Worm (Caenorhabditis elegans): ENCODE data around the gene srh-284.

srh-284 gene

DNA sequence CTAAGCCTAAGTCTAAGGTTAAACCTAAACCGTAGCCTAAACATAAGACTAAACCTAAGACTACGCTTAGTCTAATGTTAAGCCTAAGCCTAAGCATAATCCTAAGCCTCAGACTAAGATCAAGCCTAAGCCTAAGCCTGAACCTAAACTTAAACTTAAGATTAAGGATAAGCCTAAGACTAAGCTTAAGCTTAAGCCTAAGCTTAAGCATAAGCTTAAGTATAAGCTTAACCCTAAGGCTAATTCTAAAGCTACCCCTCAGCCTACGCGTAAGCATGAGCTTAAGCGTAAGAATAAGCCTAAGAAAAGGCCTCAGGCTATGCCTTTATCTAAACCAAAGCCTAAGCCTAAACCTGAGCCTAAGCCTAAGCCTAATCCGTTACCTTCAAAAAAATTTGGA lies 39.0 kb upstream of the srh-284 start:
- TF ChIP-seq ets-5 (GFP tag; IDR thresholded peaks at IDR 0.05): no peak
- TF ChIP-seq sptf-1 (tag; optimal IDR thresholded peaks at IDR 0.05): no peak
- no peak for TF ChIP-seq irx-1 (tag; optimal IDR thresholded peaks at IDR 0.05)
- no peak for TF ChIP-seq pqm-1 (tag; optimal IDR thresholded peaks at IDR 0.05)
- no peak for TF ChIP-seq swsn-7 (tag; optimal IDR thresholded peaks at IDR 0.05)
- TF ChIP-seq nhr-237 (tag; optimal IDR thresholded peaks at IDR 0.05): no peak
- no peak for TF ChIP-seq unc-62 (GFP tag; optimal IDR thresholded peaks at IDR 0.05)
- no peak for TF ChIP-seq lin-39 (tag; optimal IDR thresholded peaks at IDR 0.05)
- no peak for TF ChIP-seq unc-30 (tag; optimal IDR thresholded peaks at IDR 0.05)
- TF ChIP-seq sox-4 (tag; optimal IDR thresholded peaks at IDR 0.05): no peak
- TF ChIP-seq unc-86 (tag; optimal IDR thresholded peaks at IDR 0.05): no peak
- TF ChIP-seq hpl-2 (GFP tag; optimal IDR thresholded peaks at IDR 0.05): no peak
- no peak for TF ChIP-seq xbp-1 (tag; optimal IDR thresholded peaks at IDR 0.05)
- no peak for TF ChIP-seq F16B12.6 (tag; optimal IDR thresholded peaks at IDR 0.05)
- no peak for TF ChIP-seq ceh-8 (GFP tag; optimal IDR thresholded peaks at IDR 0.05)
- no peak for TF ChIP-seq nhr-85 (tag)

DNA sequence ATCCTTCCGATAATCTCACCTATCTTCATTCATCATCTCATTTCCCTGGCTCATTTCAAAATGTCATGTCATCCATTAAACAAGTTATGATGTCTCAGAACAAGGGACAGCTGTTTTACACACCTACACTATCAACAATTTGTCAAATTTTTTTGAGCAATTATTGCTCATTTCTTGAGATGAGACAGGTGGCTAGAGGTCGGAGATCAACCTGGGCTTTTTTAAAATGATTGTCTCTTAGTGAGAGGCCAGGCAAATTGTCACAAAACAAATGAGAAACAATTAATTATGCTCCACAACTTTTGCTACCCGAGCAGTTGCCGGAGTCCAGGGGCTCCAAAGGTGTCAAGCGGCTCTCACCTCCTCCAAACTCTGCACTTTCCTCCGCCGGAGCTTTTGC lies 38.6 kb upstream of the srh-284 start:
- TF ChIP-seq zag-1 (tag; optimal IDR thresholded peaks at IDR 0.05) (no peak), ceh-63 (GFP tag; optimal IDR thresholded peaks at IDR 0.05) (no peak), nhr-19 (GFP tag; conservative IDR thresholded peaks at IDR 0.05) (peak; percentile 47), fkh-8 (tag; optimal IDR thresholded peaks at IDR 0.05) (no peak), efl-1 (optimal IDR thresholded peaks at IDR 0.05) (no peak), efl-1 (GFP tag; optimal IDR thresholded peaks at IDR 0.05 in 1 of 2) (peak in 1 of 2 experiments; percentile 75), tbx-2 (tag; optimal IDR thresholded peaks at IDR 0.05) (peak; percentile 3), nhr-71 (tag; optimal IDR thresholded peaks at IDR 0.05) (peak; percentile 70), nhr-84 (tag; optimal IDR thresholded peaks at IDR 0.05) (no peak), rnt-1 (tag; optimal IDR thresholded peaks at IDR 0.05) (peak; percentile 74), lin-14 (GFP tag; optimal IDR thresholded peaks at IDR 0.05) (peak; percentile 53), lsy-2 (tag; optimal IDR thresholded peaks at IDR 0.05) (peak in 1 of 2 experiments; percentile 32), nhr-20 (tag; optimal IDR thresholded peaks at IDR 0.05) (peak; percentile 4), lin-39 (tag; optimal IDR thresholded peaks at IDR 0.05) (peak; percentile 68), vab-15 (tag; optimal IDR thresholded peaks at IDR 0.05) (peak; percentile 69), nhr-11 (tag; optimal IDR thresholded peaks at IDR 0.05) (peak; percentile 33)

DNA sequence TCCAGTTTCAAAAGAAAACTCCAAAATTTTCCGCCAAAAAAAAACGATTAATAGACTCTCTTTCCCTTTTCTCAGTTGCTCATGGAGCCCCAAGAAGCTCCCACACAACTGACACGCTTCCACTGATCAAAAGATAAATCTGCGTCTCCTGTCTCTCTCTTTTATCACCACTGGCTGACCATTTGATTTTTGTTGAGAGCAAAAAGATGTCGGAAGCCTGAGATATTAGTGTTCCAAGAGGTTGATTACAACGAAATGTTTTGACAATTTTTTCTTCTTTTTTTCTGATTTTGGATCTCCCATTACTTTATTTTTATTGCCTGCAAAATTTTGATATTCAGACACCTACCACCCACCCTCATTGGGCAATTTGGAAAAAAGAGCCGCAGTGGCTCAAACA lies 34.8 kb upstream of the srh-284 start, which contains the start of gene twk-42:
Gene twk-42, minus strand, starts transcription at position 101 of the 400 bp plus-strand sequence.
- TF ChIP-seq rnt-1 (tag; optimal IDR thresholded peaks at IDR 0.05): peak; percentile 29
- TF ChIP-seq aha-1 (tag; optimal IDR thresholded peaks at IDR 0.05): no peak
- no peak for TF ChIP-seq snpc-4 (tag; optimal IDR thresholded peaks at IDR 0.05)

DNA sequence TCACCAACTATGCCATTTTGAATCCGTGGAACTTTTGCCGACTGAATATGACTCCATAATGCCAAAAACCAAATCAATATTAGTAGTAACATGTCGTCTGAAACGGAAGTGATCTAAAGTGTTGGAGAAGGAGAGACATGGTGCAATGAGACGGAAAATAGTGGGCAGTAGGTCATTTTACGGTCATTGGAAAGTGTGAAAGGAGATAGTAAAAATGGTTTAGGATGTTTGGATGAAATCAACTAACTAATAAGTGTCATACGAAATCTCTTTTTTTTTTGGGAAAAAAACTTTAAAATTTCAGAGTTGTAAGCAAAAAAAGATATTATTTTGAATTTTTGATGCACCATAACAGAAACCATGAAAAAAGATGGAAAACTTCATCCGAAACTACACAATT lies 27.5 kb upstream of the srh-284 start, which contains the start of gene cutl-4:
Gene cutl-4, minus strand, starts transcription at position 101 of the 400 bp plus-strand sequence.
- TF ChIP-seq blmp-1 (tag; optimal IDR thresholded peaks at IDR 0.05) (no peak), pqm-1 (tag; optimal IDR thresholded peaks at IDR 0.05) (no peak), fkh-10 (GFP tag; optimal IDR thresholded peaks at IDR 0.05) (no peak), nhr-12 (tag; optimal IDR thresholded peaks at IDR 0.05) (no peak), sup-37 (GFP tag; optimal IDR thresholded peaks at IDR 0.05) (no peak), C16A3.4 (tag; optimal IDR thresholded peaks at IDR 0.05) (no peak), ets-5 (GFP tag; IDR thresholded peaks at IDR 0.05) (no peak)

DNA sequence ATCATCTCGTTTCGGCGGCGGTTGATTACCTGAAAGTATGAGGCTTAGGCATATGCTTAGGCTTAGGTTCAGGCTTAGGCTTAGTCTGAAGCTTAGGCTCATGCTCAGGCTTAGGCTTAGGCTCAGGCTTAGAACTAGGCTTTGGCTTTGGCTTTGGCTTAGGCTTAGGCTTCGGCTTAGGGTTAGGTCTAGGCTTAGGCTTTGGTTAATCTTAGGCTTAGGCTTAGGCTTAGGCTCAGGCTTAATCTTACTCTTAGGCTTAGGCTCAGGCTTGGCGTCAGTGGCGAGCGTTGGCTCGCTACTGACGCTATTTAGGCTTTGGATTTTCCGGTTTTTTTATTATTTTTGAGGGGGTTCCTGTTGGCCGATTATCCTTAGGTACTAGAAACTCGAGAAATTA lies 23.5 kb upstream of the srh-284 start:
- TF ChIP-seq xbp-1 (tag; optimal IDR thresholded peaks at IDR 0.05): no peak
- TF ChIP-seq unc-62 (GFP tag; optimal IDR thresholded peaks at IDR 0.05): no peak

Measured in whole organism, L1 larva.